Fruit fly (Drosophila melanogaster) whole organism, wandering third instar larva: Measurements from ENCODE around the gene Smu1.

Experiments used
- Hr78 ChIP-seq: fragments of >200 bp; optimal IDR thresholded peaks from 2 replicates; lab custom pipeline; 2017; ENCODE audit warnings: missing biosample characterization, missing genetic modification characterization
- Myc ChIP-seq: fragments of >200 bp; optimal IDR thresholded peaks from 2 replicates; lab custom pipeline; 2017
- foxo ChIP-seq, 2 experiments: fragments of 200-800 bp; sonication (Bioruptor generic); optimal IDR thresholded peaks; 2 replicates in 1 of 2; 3 replicates in 1 of 2; lab custom pipeline; 2016 to 2017; ENCODE audit warnings: missing biosample characterization in 2 of 2, missing genetic modification characterization in 2 of 2
- psq ChIP-seq: fragments of 200-800 bp; sonication (Bioruptor generic); optimal IDR thresholded peaks from 3 replicates; lab custom pipeline; 2017; ENCODE audit warnings: missing biosample characterization, mild to moderate bottlenecking, missing genetic modification characterization, moderate library complexity

DNA sequence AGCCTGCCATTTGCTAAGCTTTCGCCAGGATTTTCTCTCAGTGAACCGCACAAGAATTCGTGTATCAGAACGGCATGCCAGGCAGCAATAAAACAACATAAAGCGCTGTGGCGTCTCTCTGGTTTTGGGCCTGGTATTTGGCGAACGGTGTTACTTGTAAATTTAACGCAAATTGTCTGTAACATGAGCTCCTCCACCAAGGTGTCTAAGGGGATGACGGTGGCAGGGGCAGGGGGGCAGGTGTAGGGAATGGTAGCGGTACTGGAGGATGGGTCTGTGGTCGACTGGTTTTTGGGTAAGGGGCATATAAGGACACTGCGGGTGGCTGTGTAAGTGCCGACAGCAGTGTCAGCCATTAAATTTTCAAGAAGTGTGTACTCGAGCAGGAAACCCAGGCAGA, 16.3 kb downstream of the Smu1 start:
- no peak for TF ChIP-seq Hr78 (GFP tag; lab: Kevin White, UChicago)
- TF ChIP-seq Myc (lab: Kevin White, UChicago): no peak
- TF ChIP-seq foxo (GFP tag; optimal IDR thresholded peaks at IDR 0.05; lab: Kevin White, UChicago): no peak
- no peak for TF ChIP-seq psq (GFP tag; lab: Kevin White, UChicago)
